Worm (Caenorhabditis elegans) whole organism, midembryonic: ENCODE measurements around the gene grd-14.

Experiments
- T22C8.4 ChIP-seq: fragments of 200-800 bp; sonication (Bioruptor generic); IDR thresholded peaks from 2 replicates; pipeline ENCODE4 v1.3.6; 2022; ENCODE audit warnings: missing genetic modification characterization, missing compliant biosample characterization
- cog-1 ChIP-seq: sonication (generic microtip); optimal IDR thresholded peaks from 2 replicates; lab custom pipeline; 2016; ENCODE audit warnings: missing genetic modification characterization, missing compliant biosample characterization
- flt-1 ChIP-seq: fragments of 200-800 bp; sonication (Bioruptor generic); IDR thresholded peaks from 2 replicates; pipeline ENCODE4 v1.3.6; 2022; ENCODE audit warnings: missing genetic modification characterization, missing compliant biosample characterization
- klf-2 ChIP-seq: fragments of 200-800 bp; sonication (Bioruptor generic); conservative IDR thresholded peaks from 2 replicates; pipeline ENCODE4 v1.3.6; 2022; ENCODE audit warnings: missing genetic modification reagents, missing genetic modification characterization, missing compliant biosample characterization
- med-1 ChIP-seq: sonication (generic microtip); optimal IDR thresholded peaks from 2 replicates; lab custom pipeline; 2017; ENCODE audit warnings: missing genetic modification characterization, mild to moderate bottlenecking, missing compliant biosample characterization, antibody characterized with exemption, missing genetic modification reagents; ENCODE audit not compliant: insufficient read depth
- ref-1 ChIP-seq: fragments of 200-800 bp; sonication (Bioruptor generic); conservative IDR thresholded peaks from 2 replicates; pipeline ENCODE4 v1.3.6; 2022; ENCODE audit warnings: missing genetic modification reagents, missing genetic modification characterization, missing compliant biosample characterization
- tab-1 ChIP-seq: fragments of 200-800 bp; sonication (Bioruptor generic); IDR thresholded peaks from 2 replicates; pipeline ENCODE4 v1.3.6; 2022; ENCODE audit warnings: missing genetic modification characterization, missing compliant biosample characterization
- ztf-23 ChIP-seq: fragments of 200-800 bp; sonication (Bioruptor generic); IDR thresholded peaks from 2 replicates; pipeline ENCODE4 v1.3.6; 2022; ENCODE audit warnings: missing genetic modification reagents, missing genetic modification characterization, missing compliant biosample characterization

ce11 chrX:8520402-8520801 is 20.6 kb downstream of the grd-14 start, which contains the start of gene H03E18.2:
- TF ChIP-seq tab-1 (GFP tag; lab: Robert Waterston, UW) (no peak), flt-1 (no peak), med-1 (GFP tag; lab: Kevin White, UChicago) (no peak), T22C8.4 (GFP tag; lab: Robert Waterston, UW) (no peak), ref-1 (GFP tag; lab: Robert Waterston, UW) (no peak), cog-1 (tag; lab: Kevin White, UChicago) (no peak), ztf-23 (GFP tag; lab: Robert Waterston, UW) (no peak), klf-2 (GFP tag; lab: Robert Waterston, UW) (no peak)
